Worm (Caenorhabditis elegans) whole organism, early embryonic: ENCODE results near the gene lir-3.

Source experiments
- aly-1 ChIP-seq: sonication (generic microtip); optimal IDR thresholded peaks from 2 replicates; lab custom pipeline; 2016; ENCODE audit warnings: missing genetic modification characterization, missing compliant biosample characterization
- ama-1 ChIP-seq: fragments of 150-350 bp; optimal IDR thresholded peaks from 2 replicates; lab custom pipeline; 2014
- ceh-13 ChIP-seq: fragments of 200-800 bp; sonication (Bioruptor generic); optimal IDR thresholded peaks from 2 replicates; lab custom pipeline; 2018; ENCODE audit warnings: mild to moderate bottlenecking, missing genetic modification characterization, missing compliant biosample characterization
- ceh-36 ChIP-seq: sonication (generic microtip); optimal IDR thresholded peaks from 2 replicates; lab custom pipeline; 2016; ENCODE audit warnings: missing genetic modification characterization, inconsistent platforms, missing compliant biosample characterization
- ets-7 ChIP-seq: sonication (generic microtip); optimal IDR thresholded peaks from 2 replicates; lab custom pipeline; 2016; ENCODE audit warnings: missing genotype, missing genetic modification characterization, missing compliant biosample characterization
- flt-1 ChIP-seq: fragments of 200-800 bp; sonication (Bioruptor generic); IDR thresholded peaks from 2 replicates; pipeline ENCODE4 v1.3.6; 2022; ENCODE audit warnings: missing genetic modification characterization, missing compliant biosample characterization
- hmbx-1 ChIP-seq: sonication (generic microtip); optimal IDR thresholded peaks from 2 replicates; lab custom pipeline; 2016; ENCODE audit warnings: mild to moderate bottlenecking, missing genetic modification characterization, missing compliant biosample characterization
- scrt-1 ChIP-seq: fragments of 200-800 bp; sonication (Bioruptor generic); IDR thresholded peaks from 2 replicates; pipeline ENCODE4 v1.3.6; 2022; ENCODE audit warnings: missing genetic modification characterization, missing compliant biosample characterization
- sea-1 ChIP-seq: fragments of 200-800 bp; sonication (Bioruptor generic); conservative IDR thresholded peaks from 2 replicates; pipeline ENCODE4 v1.3.6; 2022; ENCODE audit warnings: missing genetic modification characterization, missing compliant biosample characterization
- tbx-37 ChIP-seq: fragments of 200-800 bp; sonication (Bioruptor generic); conservative IDR thresholded peaks from 2 replicates; pipeline ENCODE4 v1.3.6; 2022; ENCODE audit warnings: missing genetic modification reagents, missing genetic modification characterization, missing compliant biosample characterization

- TF ChIP-seq sea-1 (GFP tag; lab: Robert Waterston, UW) = no peak
- TF ChIP-seq ceh-13 (GFP tag; lab: Kevin White, UChicago) = no peak
- no peak for TF ChIP-seq ama-1 (lab: Kevin White, UChicago)
- no peak for TF ChIP-seq ceh-36 (tag; lab: Kevin White, UChicago)
- TF ChIP-seq flt-1 = no peak
- no peak for TF ChIP-seq scrt-1 (GFP tag; lab: Robert Waterston, UW)
- TF ChIP-seq tbx-37 (GFP tag; lab: Robert Waterston, UW) = no peak
- no peak for TF ChIP-seq aly-1 (tag; lab: Kevin White, UChicago)
- no peak for TF ChIP-seq ets-7 (tag; lab: Kevin White, UChicago)
- no peak for TF ChIP-seq hmbx-1 (tag; lab: Kevin White, UChicago)
Observed at ce11 chrII:11134828-11135227, 49.8 kb downstream of the lir-3 start, which contains the start of gene F40F8.5.
